Fruit fly (Drosophila melanogaster) whole organism, wandering third instar larva: ENCODE measurements around the gene Hap40.

Experiments used
- Abd-B ChIP-seq: fragments of >200 bp; optimal IDR thresholded peaks from 2 replicates; lab custom pipeline; 2017; ENCODE audit warnings: missing biosample characterization, missing genetic modification characterization
- CG32264 ChIP-seq: fragments of 200-800 bp; sonication (Bioruptor generic); optimal IDR thresholded peaks from 2 replicates; lab custom pipeline; 2016; ENCODE audit warnings: missing biosample characterization, missing genetic modification characterization
- CG9705 ChIP-seq: fragments of 200-800 bp; sonication (Bioruptor generic); optimal IDR thresholded peaks from 2 replicates; lab custom pipeline; 2018; ENCODE audit warnings: missing biosample characterization, mild to moderate bottlenecking, missing genetic modification characterization
- CrebA ChIP-seq: fragments of 200-800 bp; sonication (Bioruptor generic); optimal IDR thresholded peaks from 2 replicates; lab custom pipeline; 2016; ENCODE audit warnings: missing biosample characterization, mild to moderate bottlenecking, missing genetic modification characterization, borderline replicate concordance
- Dfd ChIP-seq: fragments of >200 bp; optimal IDR thresholded peaks from 2 replicates; lab custom pipeline; 2017; ENCODE audit warnings: missing biosample characterization, missing genetic modification characterization
- Dif ChIP-seq: fragments of 200-275, 200-300 bp; sonication (Bioruptor generic); optimal IDR thresholded peaks from 2 replicates; lab custom pipeline; 2018; ENCODE audit warnings: missing biosample characterization, missing genetic modification characterization; ENCODE audit not compliant: partially characterized antibody
- GATAd ChIP-seq: sonication (Bioruptor generic); optimal IDR thresholded peaks from 2 replicates; lab custom pipeline; 2016; ENCODE audit warnings: missing biosample characterization, missing genetic modification characterization
- HLH106 ChIP-seq: fragments of 200-800 bp; optimal IDR thresholded peaks from 3 replicates; lab custom pipeline; 2019; ENCODE audit warnings: missing biosample characterization, mild to moderate bottlenecking, missing genetic modification characterization, moderate library complexity
- Hnf4 ChIP-seq: fragments of 200-800 bp; sonication (Bioruptor generic); optimal IDR thresholded peaks from 2 replicates; lab custom pipeline; 2016; ENCODE audit warnings: missing biosample characterization, mild to moderate bottlenecking, missing genetic modification characterization
- Hr78 ChIP-seq: fragments of >200 bp; optimal IDR thresholded peaks from 2 replicates; lab custom pipeline; 2017; ENCODE audit warnings: missing biosample characterization, missing genetic modification characterization
- Hr83 ChIP-seq: fragments of 200-300 bp; sonication (Bioruptor generic); optimal IDR thresholded peaks from 2 replicates; lab custom pipeline; 2016; ENCODE audit warnings: missing biosample characterization, mild to moderate bottlenecking, missing genetic modification characterization, moderate library complexity; ENCODE audit not compliant: poor library complexity, severe bottlenecking
- Jra ChIP-seq: sonication (Bioruptor generic); optimal IDR thresholded peaks from 2 replicates; lab custom pipeline; 2016; ENCODE audit warnings: missing biosample characterization, missing genetic modification characterization
- Mio ChIP-seq: sonication (Bioruptor generic); optimal IDR thresholded peaks from 2 replicates; lab custom pipeline; 2016; ENCODE audit warnings: missing biosample characterization, missing genetic modification characterization
- Myc ChIP-seq: fragments of >200 bp; optimal IDR thresholded peaks from 2 replicates; lab custom pipeline; 2017
- N ChIP-seq: fragments of >200 bp; optimal IDR thresholded peaks from 2 replicates; lab custom pipeline; 2018; ENCODE audit warnings: missing biosample characterization, missing external identifiers, missing genetic modification characterization
- OdsH ChIP-seq: fragments of 200-800 bp; sonication (Bioruptor generic); optimal IDR thresholded peaks from 2 replicates; lab custom pipeline; 2016; ENCODE audit warnings: missing biosample characterization, mild to moderate bottlenecking, missing genetic modification characterization
- Rel ChIP-seq, 2 experiments: fragments of 200-800 bp; sonication (Bioruptor generic) in 1 of 2; optimal IDR thresholded peaks; 2 replicates in 1 of 2; 3 replicates in 1 of 2; lab custom pipeline; 2016 to 2019; ENCODE audit warnings: mild to moderate bottlenecking in 2 of 2, missing biosample characterization in 2 of 2, missing genetic modification characterization in 2 of 2, moderate library complexity in 1 of 2
- Sp1 ChIP-seq: fragments of 200-800 bp; sonication (Bioruptor generic); optimal IDR thresholded peaks from 3 replicates; lab custom pipeline; 2019; ENCODE audit warnings: missing biosample characterization, mild to moderate bottlenecking, missing genetic modification characterization, moderate library complexity
- Vsx2 ChIP-seq: fragments of 200-300, 225-300 bp; sonication (Bioruptor generic); optimal IDR thresholded peaks from 2 replicates; lab custom pipeline; 2018; ENCODE audit warnings: missing biosample characterization, missing genetic modification characterization; ENCODE audit not compliant: partially characterized antibody
- br ChIP-seq: fragments of 200-800 bp; sonication (Bioruptor generic); optimal IDR thresholded peaks from 2 replicates; lab custom pipeline; 2016; ENCODE audit warnings: missing biosample characterization, missing genetic modification characterization
- brk ChIP-seq: fragments of 200-800 bp; sonication (Bioruptor generic); optimal IDR thresholded peaks from 2 replicates; lab custom pipeline; 2016; ENCODE audit warnings: missing biosample characterization, mild to moderate bottlenecking, missing genetic modification characterization
- dl ChIP-seq, 2 experiments: fragments of 175-275, 200-275 bp in 1 of 2; fragments of 200-275 bp in 1 of 2; sonication (Bioruptor generic); optimal IDR thresholded peaks; lab custom pipeline; 2018; ENCODE audit warnings: mild to moderate bottlenecking in 2 of 2, missing biosample characterization in 2 of 2, missing genetic modification characterization in 2 of 2, moderate library complexity in 2 of 2; ENCODE audit not compliant: partially characterized antibody in 2 of 2, insufficient read depth in 1 of 2
- dmrt93B ChIP-seq: fragments of 200-800 bp; sonication (Bioruptor generic); optimal IDR thresholded peaks from 2 replicates; lab custom pipeline; 2018; ENCODE audit warnings: missing biosample characterization, mild to moderate bottlenecking, missing genetic modification characterization
- dsf ChIP-seq: sonication (Bioruptor generic); optimal IDR thresholded peaks from 2 replicates; lab custom pipeline; 2016; ENCODE audit warnings: missing biosample characterization, missing genetic modification characterization, borderline replicate concordance
- ey ChIP-seq: fragments of 200-800 bp; sonication (Bioruptor generic); optimal IDR thresholded peaks from 2 replicates; lab custom pipeline; 2016; ENCODE audit warnings: missing biosample characterization, missing genetic modification characterization
- foxo ChIP-seq, 2 experiments: fragments of 200-800 bp; sonication (Bioruptor generic); optimal IDR thresholded peaks; 2 replicates in 1 of 2; 3 replicates in 1 of 2; lab custom pipeline; 2016 to 2017; ENCODE audit warnings: missing biosample characterization in 2 of 2, missing genetic modification characterization in 2 of 2
- fru ChIP-seq: fragments of 200-800 bp; sonication (Bioruptor generic); optimal IDR thresholded peaks from 3 replicates; lab custom pipeline; 2016; ENCODE audit warnings: missing biosample characterization, mild to moderate bottlenecking, missing genetic modification characterization
- h ChIP-seq: fragments of 200-800 bp; sonication (Bioruptor generic); optimal IDR thresholded peaks from 3 replicates; lab custom pipeline; 2016; ENCODE audit warnings: missing biosample characterization, mild to moderate bottlenecking, missing genetic modification characterization
- jim ChIP-seq: fragments of 175-275, 200-325 bp; sonication (Bioruptor generic); optimal IDR thresholded peaks from 2 replicates; lab custom pipeline; 2016; ENCODE audit warnings: missing biosample characterization, mild to moderate bottlenecking, missing genetic modification characterization
- lola ChIP-seq: fragments of >200 bp; optimal IDR thresholded peaks from 2 replicates; lab custom pipeline; 2017; ENCODE audit warnings: missing biosample characterization, missing genetic modification characterization
- pan ChIP-seq: fragments of >200 bp; optimal IDR thresholded peaks from 2 replicates; lab custom pipeline; 2017
- psq ChIP-seq: fragments of 200-800 bp; sonication (Bioruptor generic); optimal IDR thresholded peaks from 3 replicates; lab custom pipeline; 2017; ENCODE audit warnings: missing biosample characterization, mild to moderate bottlenecking, missing genetic modification characterization, moderate library complexity
- rgr ChIP-seq: fragments of 200-800 bp; sonication (Bioruptor generic); optimal IDR thresholded peaks from 3 replicates; lab custom pipeline; 2016; ENCODE audit warnings: missing biosample characterization, mild to moderate bottlenecking, missing genetic modification characterization
- sage ChIP-seq: fragments of 200-800 bp; sonication (Bioruptor generic); optimal IDR thresholded peaks from 2 replicates; lab custom pipeline; 2016; ENCODE audit warnings: missing biosample characterization, mild to moderate bottlenecking, missing genetic modification characterization
- sv ChIP-seq: fragments of 200-800 bp; sonication (Bioruptor generic); optimal IDR thresholded peaks from 3 replicates; lab custom pipeline; 2016; ENCODE audit warnings: missing biosample characterization, missing genetic modification characterization
- tai ChIP-seq: sonication (Bioruptor generic); optimal IDR thresholded peaks from 2 replicates; lab custom pipeline; 2016; ENCODE audit warnings: missing biosample characterization, missing genetic modification characterization
- usp ChIP-seq: fragments of >200 bp; optimal IDR thresholded peaks from 2 replicates; lab custom pipeline; 2017; ENCODE audit warnings: missing biosample characterization, missing genetic modification characterization
- woc ChIP-seq: sonication (Bioruptor generic); optimal IDR thresholded peaks from 2 replicates; lab custom pipeline; 2016; ENCODE audit warnings: missing biosample characterization, mild to moderate bottlenecking, missing genetic modification characterization

Hap40 gene

dm6 chrX:15671026-15671563, 32.8 kb upstream of the Hap40 start, which contains the start of gene CG15646:
Gene CG15646 (minus strand): TSS chrX:15671029.
- TF ChIP-seq psq (GFP tag; lab: Kevin White, UChicago), result peak; percentile 66
- peak; percentile 75 for TF ChIP-seq h (GFP tag; lab: Kevin White, UChicago)
- TF ChIP-seq Sp1 (GFP tag; lab: Kevin White, UChicago), result peak; percentile 88
- TF ChIP-seq Jra (GFP tag; lab: Kevin White, UChicago), result no peak
- peak; percentile 64 for TF ChIP-seq dmrt93B
- no peak for TF ChIP-seq dsf (GFP tag; lab: Kevin White, UChicago)
- peak in 1 of 2 experiments; percentile 87 for TF ChIP-seq foxo (GFP tag; optimal IDR thresholded peaks at IDR 0.05; lab: Kevin White, UChicago)
- no peak for TF ChIP-seq usp
- no peak for TF ChIP-seq Hr83 (GFP tag; lab: Kevin White, UChicago)
- no peak for TF ChIP-seq Myc (lab: Kevin White, UChicago)
- TF ChIP-seq Hnf4 (GFP tag; lab: Kevin White, UChicago), result peak; percentile 34
- TF ChIP-seq fru (GFP tag; lab: Kevin White, UChicago), result peak; percentile 77
- TF ChIP-seq CG9705 (GFP tag; lab: Kevin White, UChicago), result peak; percentile 58
- no peak for TF ChIP-seq Dif (GFP tag; lab: Kevin White, UChicago)
- no peak for TF ChIP-seq N (GFP tag; lab: Kevin White, UChicago)
- TF ChIP-seq CrebA (GFP tag; lab: Kevin White, UChicago), result no peak
- peak; percentile 28 for TF ChIP-seq sv (GFP tag; lab: Kevin White, UChicago)
- peak; percentile 30 for TF ChIP-seq woc (GFP tag; lab: Kevin White, UChicago)
- TF ChIP-seq Mio (GFP tag; lab: Kevin White, UChicago), result no peak
- peak; percentile 2 for TF ChIP-seq Rel (GFP tag; optimal IDR thresholded peaks at IDR 0.05; lab: Kevin White, UChicago)
- no peak for TF ChIP-seq Rel (tag; optimal IDR thresholded peaks at IDR 0.05; lab: Kevin White, UChicago)
- TF ChIP-seq br, result peak; percentile 9
- no peak for TF ChIP-seq CG32264 (GFP tag; lab: Kevin White, UChicago)
- no peak for TF ChIP-seq dl (GFP tag; optimal IDR thresholded peaks at IDR 0.05; lab: Kevin White, UChicago; ENCODE audit: insufficient read depth in 1 of 2, partially characterized antibody in 2 of 2)
- TF ChIP-seq pan (lab: Kevin White, UChicago), result no peak
- TF ChIP-seq GATAd, result no peak
- TF ChIP-seq Hr78 (GFP tag; lab: Kevin White, UChicago), result no peak
- TF ChIP-seq rgr (GFP tag; lab: Kevin White, UChicago), result peak; percentile 78
- TF ChIP-seq Dfd, result no peak
- peak; percentile 91 for TF ChIP-seq HLH106
- TF ChIP-seq sage (GFP tag; lab: Kevin White, UChicago), result peak; percentile 1
- TF ChIP-seq tai (GFP tag; lab: Kevin White, UChicago), result peak; percentile 41
- peak; percentile 28 for TF ChIP-seq ey (GFP tag; lab: Kevin White, UChicago)
- TF ChIP-seq jim (GFP tag; lab: Kevin White, UChicago), result no peak
- no peak for TF ChIP-seq lola (GFP tag; lab: Kevin White, UChicago)
- TF ChIP-seq Abd-B, result no peak
- peak; percentile 45 for TF ChIP-seq brk (GFP tag; lab: Kevin White, UChicago)
- peak; percentile 79 for TF ChIP-seq OdsH (GFP tag; lab: Kevin White, UChicago)
- no peak for TF ChIP-seq Vsx2 (GFP tag; lab: Kevin White, UChicago)

- TF ChIP-seq Vsx2 (GFP tag; lab: Kevin White, UChicago), result no peak
- TF ChIP-seq Sp1 (GFP tag; lab: Kevin White, UChicago), result no peak
- no peak for TF ChIP-seq dsf (GFP tag; lab: Kevin White, UChicago)
- TF ChIP-seq rgr (GFP tag; lab: Kevin White, UChicago), result no peak
- no peak for TF ChIP-seq CG9705 (GFP tag; lab: Kevin White, UChicago)
- TF ChIP-seq N (GFP tag; lab: Kevin White, UChicago), result no peak
- no peak for TF ChIP-seq Mio (GFP tag; lab: Kevin White, UChicago)
- no peak for TF ChIP-seq woc (GFP tag; lab: Kevin White, UChicago)
- TF ChIP-seq usp, result no peak
- TF ChIP-seq brk (GFP tag; lab: Kevin White, UChicago), result no peak
- TF ChIP-seq Dfd, result no peak
- no peak for TF ChIP-seq Abd-B
- no peak for TF ChIP-seq Myc (lab: Kevin White, UChicago)
- no peak for TF ChIP-seq OdsH (GFP tag; lab: Kevin White, UChicago)
- TF ChIP-seq dl (GFP tag; optimal IDR thresholded peaks at IDR 0.05; lab: Kevin White, UChicago; ENCODE audit: insufficient read depth in 1 of 2, partially characterized antibody in 2 of 2), result no peak
Observed at dm6 chrX:15674337-15674736, 29.6 kb upstream of the Hap40 start.
